Fruit fly (Drosophila melanogaster) whole organism, embryonic: ENCODE data around the gene lectin-28C.
A peak's percentile ranks its signal among the peaks of the same experiment; 100 is the strongest.

Experiments
- Abd-B ChIP-seq: fragments of 200-800 bp; sonication (Bioruptor generic); optimal IDR thresholded peaks from 2 replicates; lab custom pipeline; 2018; ENCODE audit warnings: missing biosample characterization, mild to moderate bottlenecking, missing genetic modification characterization, moderate library complexity
- Bgb ChIP-seq: fragments of 200-800 bp; sonication (Bioruptor generic); IDR thresholded peaks from 2 replicates; pipeline ENCODE4 v1.3.6; 2022; ENCODE audit warnings: missing biosample characterization, missing genetic modification characterization; ENCODE audit not compliant: partially characterized antibody
- Blimp-1 ChIP-seq: fragments of 200-800 bp; sonication (Bioruptor generic); optimal IDR thresholded peaks from 3 replicates; lab custom pipeline; 2018; ENCODE audit warnings: missing biosample characterization, missing genetic modification characterization, mild to moderate bottlenecking, moderate library complexity, missing genetic modification reagents
- CG11456 ChIP-seq: fragments of 200-800 bp; sonication (Bioruptor generic); IDR thresholded peaks from 3 replicates; pipeline ENCODE4 v1.3.6; 2022; ENCODE audit warnings: missing biosample characterization, missing genetic modification characterization
- CG13894 ChIP-seq: fragments of 200-800 bp; sonication (Bioruptor generic); optimal IDR thresholded peaks from 3 replicates; lab custom pipeline; 2018; ENCODE audit warnings: missing biosample characterization, mild to moderate bottlenecking, missing genetic modification characterization, moderate library complexity
- CG15601 ChIP-seq: fragments of 200-800 bp; sonication (Bioruptor generic); optimal IDR thresholded peaks from 3 replicates; lab custom pipeline; 2019; ENCODE audit warnings: missing biosample characterization, mild to moderate bottlenecking, missing genetic modification characterization, moderate library complexity
- CG1603 ChIP-seq: fragments of 200-800 bp; sonication (Bioruptor generic); optimal IDR thresholded peaks from 2 replicates; lab custom pipeline; 2019; ENCODE audit warnings: missing biosample characterization, mild to moderate bottlenecking, missing genetic modification characterization, moderate library complexity
- CG16813 ChIP-seq: fragments of 200-800 bp; sonication (Bioruptor generic); IDR thresholded peaks from 3 replicates; pipeline ENCODE4 v1.3.6; 2022; ENCODE audit warnings: missing biosample characterization, missing genetic modification characterization; ENCODE audit not compliant: partially characterized antibody
- CG17829 ChIP-seq: fragments of 200-800 bp; optimal IDR thresholded peaks from 2 replicates; lab custom pipeline; 2019; ENCODE audit warnings: missing biosample characterization, mild to moderate bottlenecking, missing genetic modification characterization, moderate library complexity
- CG17912 ChIP-seq: fragments of 200-800 bp; sonication (Bioruptor generic); optimal IDR thresholded peaks from 2 replicates; lab custom pipeline; 2018; ENCODE audit warnings: missing biosample characterization, mild to moderate bottlenecking, missing genetic modification characterization
- CG2199 ChIP-seq: fragments of 200-800 bp; sonication (Bioruptor generic); IDR thresholded peaks from 3 replicates; pipeline ENCODE4 v1.3.6; 2022; ENCODE audit warnings: missing biosample characterization, missing genetic modification characterization
- CG3163 ChIP-seq: fragments of 200-800 bp; sonication (Bioruptor generic); optimal IDR thresholded peaks from 3 replicates; lab custom pipeline; 2016; ENCODE audit warnings: missing biosample characterization, missing genetic modification characterization
- CG33213 ChIP-seq: fragments of 200-800 bp; sonication (Bioruptor generic); optimal IDR thresholded peaks from 3 replicates; lab custom pipeline; 2016; ENCODE audit warnings: missing biosample characterization, missing genetic modification characterization
- CG34422 ChIP-seq: fragments of 200-800 bp; sonication (Bioruptor generic); IDR thresholded peaks from 3 replicates; pipeline ENCODE4 v1.3.6; 2022; ENCODE audit warnings: missing biosample characterization, missing genetic modification characterization
- CG3847 ChIP-seq: fragments of 200-800 bp; sonication (Bioruptor generic); IDR thresholded peaks from 2 replicates; pipeline ENCODE4 v1.3.6; 2022; ENCODE audit warnings: missing biosample characterization, missing genetic modification characterization
- CG6791 ChIP-seq: fragments of 200-800 bp; sonication (Bioruptor generic); IDR thresholded peaks from 3 replicates; pipeline ENCODE4 v1.3.6; 2022; ENCODE audit warnings: missing biosample characterization, missing genetic modification characterization; ENCODE audit not compliant: partially characterized antibody
- CG7839 ChIP-seq: fragments of 200-800 bp; sonication (Bioruptor generic); optimal IDR thresholded peaks from 3 replicates; lab custom pipeline; 2018; ENCODE audit warnings: missing biosample characterization, mild to moderate bottlenecking, missing genetic modification characterization, moderate library complexity
- CG8290 ChIP-seq, 3 experiments: fragments of 200-800 bp; sonication (Bioruptor generic); optimal IDR thresholded peaks; 2 replicates each; lab custom pipeline; 2016 to 2019; ENCODE audit warnings: missing biosample characterization in 3 of 3, missing genetic modification characterization in 3 of 3, mild to moderate bottlenecking in 2 of 3, moderate library complexity in 1 of 3
- CG9932 ChIP-seq: fragments of 200-800 bp; sonication (Bioruptor generic); IDR thresholded peaks from 2 replicates; pipeline ENCODE4 v1.3.6; 2022; ENCODE audit warnings: missing biosample characterization, missing genetic modification characterization
- CoRest ChIP-seq: fragments of 200-800 bp; sonication (Bioruptor generic); optimal IDR thresholded peaks from 3 replicates; lab custom pipeline; 2018; ENCODE audit warnings: missing biosample characterization, mild to moderate bottlenecking, missing genetic modification characterization, moderate library complexity
- Dek ChIP-seq: fragments of 200-800 bp; sonication (Bioruptor generic); optimal IDR thresholded peaks from 3 replicates; lab custom pipeline; 2019; ENCODE audit warnings: missing biosample characterization, mild to moderate bottlenecking, missing genetic modification characterization, moderate library complexity
- Dp ChIP-seq: fragments of 200-800 bp; sonication (Bioruptor generic); optimal IDR thresholded peaks from 2 replicates; lab custom pipeline; 2018; ENCODE audit warnings: missing biosample characterization, mild to moderate bottlenecking, missing genetic modification characterization, moderate library complexity
- Dref ChIP-seq: fragments of 200-800 bp; sonication (Bioruptor generic); IDR thresholded peaks from 2 replicates; pipeline ENCODE4 v1.3.6; 2022; ENCODE audit warnings: missing biosample characterization, missing genetic modification characterization
- E2f2 ChIP-seq: fragments of 200-800 bp; sonication (Bioruptor generic); IDR thresholded peaks from 2 replicates; pipeline ENCODE4 v1.3.6; 2022; ENCODE audit warnings: missing biosample characterization, missing genetic modification characterization
- Ets65A ChIP-seq: fragments of 200-800 bp; sonication (Bioruptor generic); peaks from one replicate; lab custom pipeline; 2016; ENCODE audit warnings: missing biosample characterization, missing genetic modification characterization
- HLH3B ChIP-seq: fragments of 200-800 bp; sonication (Bioruptor generic); IDR thresholded peaks from 2 replicates; pipeline ENCODE4 v1.3.6; 2022; ENCODE audit warnings: missing biosample characterization, missing genetic modification characterization
- HmgD ChIP-seq: fragments of 200-800 bp; sonication (Bioruptor generic); optimal IDR thresholded peaks from 3 replicates; lab custom pipeline; 2016; ENCODE audit warnings: missing biosample characterization, missing genetic modification characterization
- Hr51 ChIP-seq, 2 experiments: fragments of 200-800 bp; sonication (Bioruptor generic); optimal IDR thresholded peaks; 2 replicates in 1 of 2; 3 replicates in 1 of 2; lab custom pipeline; 2016 to 2018; ENCODE audit warnings: missing biosample characterization in 2 of 2, missing genetic modification characterization in 2 of 2, mild to moderate bottlenecking in 1 of 2, moderate library complexity in 1 of 2
- Lhr ChIP-seq: fragments of 200-800 bp; sonication (Bioruptor generic); optimal IDR thresholded peaks from 3 replicates; lab custom pipeline; 2017; ENCODE audit warnings: mild to moderate bottlenecking, missing biosample characterization, missing genetic modification reagents, missing genetic modification characterization
- Myb ChIP-seq: fragments of 200-800 bp; sonication (Bioruptor generic); optimal IDR thresholded peaks from 2 replicates; lab custom pipeline; 2016; ENCODE audit warnings: missing biosample characterization, missing genetic modification characterization
- NFAT ChIP-seq: fragments of 200-800 bp; sonication (Bioruptor generic); IDR thresholded peaks from 2 replicates; pipeline ENCODE4 v1.3.6; 2022; ENCODE audit warnings: missing biosample characterization, missing genetic modification characterization
- Opbp ChIP-seq: fragments of 200-800 bp; sonication (Bioruptor generic); IDR thresholded peaks from 3 replicates; pipeline ENCODE4 v1.3.6; 2022; ENCODE audit warnings: missing biosample characterization, missing genetic modification characterization; ENCODE audit not compliant: partially characterized antibody
- Pdp1 ChIP-seq, 2 experiments: fragments of 200-800 bp; sonication (Bioruptor generic); optimal IDR thresholded peaks; 3 replicates each; lab custom pipeline; 2016; ENCODE audit warnings: missing biosample characterization in 2 of 2, missing genetic modification characterization in 2 of 2, mild to moderate bottlenecking in 1 of 2, moderate library complexity in 1 of 2
- Scr ChIP-seq: fragments of 200-800 bp; sonication (Bioruptor generic); IDR thresholded peaks from 2 replicates; pipeline ENCODE4 v1.3.6; 2022; ENCODE audit warnings: missing biosample characterization, missing genetic modification characterization; ENCODE audit not compliant: partially characterized antibody
- Xbp1 ChIP-seq: fragments of 200-800 bp; sonication (Bioruptor generic); optimal IDR thresholded peaks from 3 replicates; lab custom pipeline; 2016; ENCODE audit warnings: missing biosample characterization, mild to moderate bottlenecking, missing genetic modification characterization
- bbx ChIP-seq: fragments of 200-800 bp; sonication (Bioruptor generic); IDR thresholded peaks from 2 replicates; pipeline ENCODE4 v1.3.6; 2022; ENCODE audit warnings: missing biosample characterization, missing genetic modification characterization; ENCODE audit not compliant: partially characterized antibody
- chif ChIP-seq, 2 experiments: fragments of 200-800 bp; sonication (Bioruptor generic); optimal IDR thresholded peaks; 3 replicates each; lab custom pipeline; 2016; ENCODE audit warnings: missing biosample characterization in 2 of 2, missing genetic modification characterization in 2 of 2
- ci ChIP-seq: fragments of 200-800 bp; sonication (Bioruptor generic); IDR thresholded peaks from 3 replicates; pipeline ENCODE4 v1.3.6; 2022; ENCODE audit warnings: missing biosample characterization, missing genetic modification characterization
- dysf ChIP-seq: fragments of 200-800 bp; sonication (Bioruptor generic); IDR thresholded peaks from 3 replicates; pipeline ENCODE4 v1.3.6; 2022; ENCODE audit warnings: missing biosample characterization, missing genetic modification characterization
- nmo ChIP-seq: fragments of 200-800 bp; sonication (Bioruptor generic); optimal IDR thresholded peaks from 2 replicates; lab custom pipeline; 2018; ENCODE audit warnings: missing biosample characterization, mild to moderate bottlenecking, missing genetic modification characterization, moderate library complexity
- onecut ChIP-seq: fragments of 200-800 bp; sonication (Bioruptor generic); IDR thresholded peaks from 2 replicates; pipeline ENCODE4 v1.3.6; 2022; ENCODE audit warnings: missing biosample characterization, missing genetic modification characterization
- otp ChIP-seq: fragments of 200-800 bp; sonication (Bioruptor generic); IDR thresholded peaks from 3 replicates; pipeline ENCODE4, ENCODE4 v1.3.6; 2022; ENCODE audit warnings: missing biosample characterization, missing genetic modification characterization
- row ChIP-seq: fragments of 200-800 bp; sonication (Bioruptor generic); IDR thresholded peaks from 3 replicates; pipeline ENCODE4 v1.3.6; 2022; ENCODE audit warnings: missing biosample characterization, missing genetic modification characterization
- ssp ChIP-seq: fragments of 200-800 bp; sonication (Bioruptor generic); IDR thresholded peaks from 2 replicates; pipeline ENCODE4 v1.3.6; 2022; ENCODE audit warnings: missing biosample characterization, missing genetic modification characterization
- stwl ChIP-seq: fragments of 200-800 bp; sonication (Bioruptor generic); optimal IDR thresholded peaks from 3 replicates; lab custom pipeline; 2018; ENCODE audit warnings: missing biosample characterization, mild to moderate bottlenecking, missing genetic modification characterization, moderate library complexity
- zen ChIP-seq: fragments of 200-800 bp; sonication (Bioruptor generic); optimal IDR thresholded peaks from 3 replicates; lab custom pipeline; 2018; ENCODE audit warnings: missing biosample characterization, mild to moderate bottlenecking, missing genetic modification characterization, moderate library complexity

Gene lectin-28C

DNA sequence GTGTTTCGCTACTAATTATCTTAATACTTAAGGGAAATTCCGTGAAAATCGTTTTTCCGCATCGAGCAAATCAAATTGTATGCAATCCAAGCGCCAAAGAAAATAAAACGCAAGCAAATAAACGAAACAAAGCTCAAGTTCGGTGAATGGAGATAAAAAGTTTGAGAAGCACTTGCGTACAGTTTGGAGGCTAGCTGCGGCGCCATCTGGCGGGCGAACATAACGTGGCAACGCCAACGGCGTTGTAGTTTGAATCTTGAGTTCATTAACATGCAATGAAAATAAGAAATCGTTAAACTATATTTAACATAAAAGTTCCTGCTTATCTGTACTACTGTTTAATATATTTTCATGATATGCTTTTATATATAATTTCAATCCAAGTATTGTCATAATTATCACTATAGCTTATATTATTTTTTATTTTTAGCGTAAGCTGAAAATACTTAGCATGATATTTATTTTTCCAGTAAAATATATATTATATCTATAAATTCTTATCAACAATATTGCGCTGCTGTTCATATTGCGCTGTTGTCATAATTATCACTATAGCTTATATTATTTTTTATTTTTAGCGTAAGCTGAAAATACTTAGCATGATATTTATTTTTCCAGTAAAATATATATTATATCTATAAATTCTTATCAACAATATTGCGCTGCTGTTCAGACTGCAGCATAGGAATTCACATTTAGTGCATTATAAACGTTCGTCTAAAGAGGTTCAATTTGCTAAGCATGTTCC lies at the start of gene lectin-28C:
lectin-28C (plus strand) TSS at position 698 of the 748 bp plus-strand sequence.
- 0 out of 2 replicates have a peak, but pooled peaks have one; percentile 22 for TF ChIP-seq CG9932 (GFP tag; lab: Robert Waterston, UW)
- 0 out of 2 replicates have a peak, but pooled peaks have one; percentile 5 for TF ChIP-seq NFAT (GFP tag; lab: Robert Waterston, UW)
- peak; percentile 93 for TF ChIP-seq Ets65A (GFP tag; lab: Kevin White, UChicago)
- TF ChIP-seq CG17829 (tag; lab: Kevin White, UChicago) = peak; percentile 10
- TF ChIP-seq CG17912 = peak; percentile 29
- TF ChIP-seq Blimp-1 = peak; percentile 1
- peak; percentile 17; the same call in 1 of the 3 replicates for TF ChIP-seq CG34422 (GFP tag; lab: Robert Waterston, UW)
- peak; percentile 87 for TF ChIP-seq Abd-B
- TF ChIP-seq CG11456 = peak; percentile 60; the same call in 1 of the 3 replicates
- peak; percentile 91 for TF ChIP-seq Myb (GFP tag; lab: Kevin White, UChicago)
- TF ChIP-seq onecut (GFP tag; lab: Robert Waterston, UW) = peak; percentile 9; the same call in 1 of the 2 replicates
- 0 out of 2 replicates have a peak, but pooled peaks have one; percentile 7 for TF ChIP-seq ssp (GFP tag; lab: Robert Waterston, UW)
- TF ChIP-seq CG1603 (tag; lab: Kevin White, UChicago) = peak; percentile 49
- peak; percentile 22 for TF ChIP-seq zen (tag; lab: Kevin White, UChicago)
- TF ChIP-seq CG6791 = peak; percentile 88
- peak; percentile 74 for TF ChIP-seq HmgD (GFP tag; lab: Kevin White, UChicago)
- peak; percentile 2 for TF ChIP-seq Dek
- peak; percentile 26 for TF ChIP-seq nmo (GFP tag; lab: Kevin White, UChicago)
- TF ChIP-seq stwl (tag; lab: Kevin White, UChicago) = peak; percentile 97
- peak; percentile 1 for TF ChIP-seq CG13894 (tag; lab: Kevin White, UChicago)
- peak; percentile 39 for TF ChIP-seq Lhr
- peak; percentile 30 for TF ChIP-seq CG7839 (tag; lab: Kevin White, UChicago)
- TF ChIP-seq Xbp1 (GFP tag; lab: Kevin White, UChicago) = peak; percentile 13
- TF ChIP-seq CG3847 (GFP tag; lab: Robert Waterston, UW) = peak; percentile 56
- peak; percentile 99 for TF ChIP-seq CG2199 (GFP tag; lab: Robert Waterston, UW)
- 0 out of 2 replicates have a peak, but pooled peaks have one; percentile 20 for TF ChIP-seq Dref (GFP tag; lab: Robert Waterston, UW)
- TF ChIP-seq E2f2 (GFP tag; lab: Robert Waterston, UW) = peak; percentile 68
- TF ChIP-seq Pdp1 (GFP tag; optimal IDR thresholded peaks at IDR 0.05; lab: Kevin White, UChicago) = peak in 1 of 2 experiments; percentile 1
- peak; percentile 82 for TF ChIP-seq Opbp (GFP tag; lab: Robert Waterston, UW)
- peak in 1 of 2 experiments; percentile 4 for TF ChIP-seq Hr51 (GFP tag; optimal IDR thresholded peaks at IDR 0.05; lab: Kevin White, UChicago)
- peak; percentile 52; the same call in 1 of the 3 replicates for TF ChIP-seq dysf (GFP tag; lab: Robert Waterston, UW)
- TF ChIP-seq row (GFP tag; lab: Robert Waterston, UW) = peak; percentile 23; the same call in 1 of the 3 replicates
- TF ChIP-seq CG3163 (GFP tag; lab: Kevin White, UChicago) = peak; percentile 27
- 0 out of 3 replicates have a peak, but pooled peaks have one; percentile 20 for TF ChIP-seq ci (GFP tag; lab: Robert Waterston, UW)
- peak in 1 of 2 experiments; percentile 13 for TF ChIP-seq chif (GFP tag; optimal IDR thresholded peaks at IDR 0.05; lab: Kevin White, UChicago)
- 0 out of 3 replicates have a peak, but pooled peaks have one; percentile 44 for TF ChIP-seq otp (GFP tag; lab: Robert Waterston, UW)
- TF ChIP-seq CG16813 (GFP tag; lab: Robert Waterston, UW) = peak; percentile 54; the same call in 1 of the 3 replicates
- TF ChIP-seq CoRest (tag; lab: Kevin White, UChicago) = peak; percentile 12
- peak; percentile 58 for TF ChIP-seq Dp (GFP tag; lab: Kevin White, UChicago)
- peak; percentile 15; the same call in 1 of the 2 replicates for TF ChIP-seq HLH3B (GFP tag; lab: Robert Waterston, UW)
- peak; percentile 71 for TF ChIP-seq Bgb (GFP tag; lab: Robert Waterston, UW)
- peak; percentile 45 for TF ChIP-seq CG8290 (GFP tag; optimal IDR thresholded peaks at IDR 0.05; lab: Kevin White, UChicago)
- peak in 1 of 2 experiments; percentile 22 for TF ChIP-seq CG8290 (tag; optimal IDR thresholded peaks at IDR 0.05; lab: Kevin White, UChicago)
- TF ChIP-seq CG33213 = peak; percentile 12
- peak; percentile 66 for TF ChIP-seq bbx
- 0 out of 2 replicates have a peak, but pooled peaks have one; percentile 12 for TF ChIP-seq Scr (GFP tag; lab: Robert Waterston, UW)
- peak; percentile 2 for TF ChIP-seq CG15601 (tag; lab: Kevin White, UChicago)
